Fruit fly (Drosophila melanogaster) whole organism: ENCODE results near the gene Amacr.

Experiments
- CG8478 ChIP-seq: fragments of >200 bp; optimal IDR thresholded peaks from 2 replicates; lab custom pipeline; 2018; ENCODE audit warnings: inconsistent platforms
- Dll ChIP-seq: fragments of >200 bp; optimal IDR thresholded peaks from 2 replicates; lab custom pipeline; 2017
- EcR ChIP-seq, 2 experiments: fragments of >200 bp; optimal IDR thresholded peaks; 2 replicates each; lab custom pipeline; 2017; ENCODE audit warnings: missing biosample characterization in 2 of 2, missing genetic modification characterization in 2 of 2, missing genetic modification reagents in 2 of 2
- pan ChIP-seq: fragments of >200 bp; optimal IDR thresholded peaks from 2 replicates; lab custom pipeline; 2017
- psq ChIP-seq: fragments of >200 bp; optimal IDR thresholded peaks from 2 replicates; lab custom pipeline; 2017
- usp ChIP-seq: fragments of >200 bp; optimal IDR thresholded peaks from 2 replicates; lab custom pipeline; 2017; ENCODE audit warnings: missing biosample characterization, missing genetic modification characterization, mixed read lengths

- TF ChIP-seq EcR (GFP tag; optimal IDR thresholded peaks at IDR 0.05; lab: Kevin White, UChicago) = no peak
- TF ChIP-seq pan = no peak
- TF ChIP-seq CG8478 (lab: Kevin White, UChicago) = no peak
- no peak for TF ChIP-seq psq (lab: Kevin White, UChicago)
- TF ChIP-seq Dll (lab: Kevin White, UChicago) = no peak
- TF ChIP-seq usp (GFP tag; lab: Kevin White, UChicago) = no peak
These were observed 8.8 kb upstream of the Amacr start for dm6 chr2L:20760956-20761355.
